Worm (Caenorhabditis elegans) whole organism, L4 larva: Measurements from ENCODE around the gene meg-4.

Experiments used
- ceh-28 ChIP-seq: fragments of 150-350 bp; optimal IDR thresholded peaks from 2 replicates; lab custom pipeline; 2014; ENCODE audit warnings: missing biosample characterization, missing genetic modification reagents, missing genetic modification characterization
- ces-1 ChIP-seq: fragments of 150-350 bp; sonication (generic microtip); optimal IDR thresholded peaks from 4 replicates; lab custom pipeline; 2014; ENCODE audit warnings: missing biosample characterization, missing genetic modification reagents, missing genetic modification characterization
- hlh-30 ChIP-seq: sonication (generic microtip); optimal IDR thresholded peaks from 2 replicates; lab custom pipeline; 2017; ENCODE audit warnings: antibody characterized with exemption, mild to moderate bottlenecking, missing genetic modification characterization, missing compliant biosample characterization; ENCODE audit not compliant: insufficient read depth
- lir-3 ChIP-seq: sonication (generic microtip); optimal IDR thresholded peaks from 2 replicates; lab custom pipeline; 2016; ENCODE audit warnings: mild to moderate bottlenecking, missing genetic modification characterization, missing compliant biosample characterization

DNA sequence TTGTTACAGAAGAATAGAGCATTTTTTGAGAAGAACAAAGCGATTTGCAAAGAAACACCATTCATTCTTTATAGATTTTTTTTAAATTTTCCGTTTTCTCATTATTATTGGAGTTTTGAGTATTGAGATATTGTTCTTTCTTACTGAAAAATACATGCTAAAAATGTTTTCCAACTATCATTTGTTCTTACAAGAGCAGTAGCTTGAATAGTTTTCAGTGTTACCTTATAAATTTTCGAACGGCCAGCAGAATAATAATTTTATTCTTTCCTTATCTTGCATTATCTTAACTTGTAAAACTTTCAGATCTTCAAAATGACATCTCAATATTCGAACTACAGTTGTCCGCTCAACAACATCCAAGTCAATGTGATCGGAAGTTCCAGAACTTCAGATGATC lies 27.5 kb upstream of the meg-4 start, which contains the start of gene tbx-32:
- no peak for TF ChIP-seq hlh-30 (tag; lab: Kevin White, UChicago)
- TF ChIP-seq ceh-28 (tag; lab: Kevin White, UChicago): no peak
- no peak for TF ChIP-seq lir-3 (tag; lab: Kevin White, UChicago)
- no peak for TF ChIP-seq ces-1 (GFP tag; lab: Kevin White, UChicago)
